Fruit fly (Drosophila melanogaster): ENCODE measurements around the gene skd.

skd gene

dm6 chr3L:21026025-21026916 lies 963 bp downstream of the skd start (continued):
- TF ChIP-seq CG11085 (GFP tag; IDR thresholded peaks at IDR 0.05): no peak
- no peak for TF ChIP-seq CG10462 (GFP tag; optimal IDR thresholded peaks at IDR 0.05)
- peak; percentile 3 for TF ChIP-seq CG2712 (tag; optimal IDR thresholded peaks at IDR 0.05)
- TF ChIP-seq grn (GFP tag; optimal IDR thresholded peaks at IDR 0.05): peak; percentile 54
- no peak for TF ChIP-seq CG17568 (GFP tag; optimal IDR thresholded peaks at IDR 0.05)
- no peak for TF ChIP-seq MTF-1 (GFP tag; optimal IDR thresholded peaks at IDR 0.05; ENCODE audit: borderline replicate concordance)
- TF ChIP-seq gsb-n (tag; optimal IDR thresholded peaks at IDR 0.05): no peak
- TF ChIP-seq sug (tag; optimal IDR thresholded peaks at IDR 0.05): peak; percentile 12
- TF ChIP-seq CG3726 (GFP tag; IDR thresholded peaks at IDR 0.05): no peak
- TF ChIP-seq CG4617 (GFP tag; optimal IDR thresholded peaks at IDR 0.05; ENCODE audit: borderline replicate concordance): no peak
- no peak for TF ChIP-seq Xbp1 (GFP tag; optimal IDR thresholded peaks at IDR 0.05)
- TF ChIP-seq CG13424 (tag; optimal IDR thresholded peaks at IDR 0.05): no peak
- no peak for TF ChIP-seq CG2129 (GFP tag; IDR thresholded peaks at IDR 0.05; ENCODE audit: partially characterized antibody)
- no peak for TF ChIP-seq pan (optimal IDR thresholded peaks at IDR 0.05)
- no peak for TF ChIP-seq pan (GFP tag; optimal IDR thresholded peaks at IDR 0.05 in 1 of 2, IDR thresholded peaks at IDR 0.05 in 1 of 2)
- 0 out of 2 replicates have a peak, but pooled peaks have one; percentile 29 for TF ChIP-seq peb (GFP tag; IDR thresholded peaks at IDR 0.05)
- no peak for TF ChIP-seq CG10565 (GFP tag; optimal IDR thresholded peaks at IDR 0.05)
- TF ChIP-seq her (GFP tag; optimal IDR thresholded peaks at IDR 0.05): peak; percentile 40
- TF ChIP-seq CHES-1-like (GFP tag; optimal IDR thresholded peaks at IDR 0.05): no peak
- no peak for TF ChIP-seq Ada2b (GFP tag; IDR thresholded peaks at IDR 0.05)
- no peak for TF ChIP-seq pita (GFP tag; optimal IDR thresholded peaks at IDR 0.05)
- no peak for TF ChIP-seq CG30020 (tag; optimal IDR thresholded peaks at IDR 0.05)
- no peak for TF ChIP-seq az2 (GFP tag; optimal IDR thresholded peaks at IDR 0.05)
- 0 out of 2 replicates have a peak, but pooled peaks have one; percentile 27 for TF ChIP-seq E2f2 (GFP tag; IDR thresholded peaks at IDR 0.05)
- no peak for TF ChIP-seq jing (GFP tag; optimal IDR thresholded peaks at IDR 0.05)
- TF ChIP-seq CG10321 (GFP tag; IDR thresholded peaks at IDR 0.05): no peak
- TF ChIP-seq ro (GFP tag; IDR thresholded peaks at IDR 0.05): no peak
- no peak for TF ChIP-seq CG11696 (GFP tag; IDR thresholded peaks at IDR 0.05)
- TF ChIP-seq Optix (GFP tag; IDR thresholded peaks at IDR 0.05): 0 out of 3 replicates have a peak, but pooled peaks have one; percentile 22
- no peak for TF ChIP-seq Hmx (GFP tag; optimal IDR thresholded peaks at IDR 0.05)
- no peak for TF ChIP-seq CG10979 (tag; optimal IDR thresholded peaks at IDR 0.05)
- peak; percentile 63; the same call in 1 of the 3 replicates for TF ChIP-seq CG6791 (GFP tag; IDR thresholded peaks at IDR 0.05; ENCODE audit: partially characterized antibody)
- no peak for TF ChIP-seq slbo (GFP tag; IDR thresholded peaks at IDR 0.05)
- no peak for TF ChIP-seq gsb (GFP tag; IDR thresholded peaks at IDR 0.05)
- TF ChIP-seq Drgx (GFP tag; IDR thresholded peaks at IDR 0.05): peak; percentile 49
- no peak for TF ChIP-seq aop (GFP tag; IDR thresholded peaks at IDR 0.05)
- no peak for TF ChIP-seq Chrac-16 (GFP tag; optimal IDR thresholded peaks at IDR 0.05)
- TF ChIP-seq CG6654 (GFP tag; optimal IDR thresholded peaks at IDR 0.05): no peak
- no peak for TF ChIP-seq crp (GFP tag; optimal IDR thresholded peaks at IDR 0.05)
- peak; percentile 32 for TF ChIP-seq CG7839 (tag; optimal IDR thresholded peaks at IDR 0.05)
- no peak for TF ChIP-seq trh (GFP tag; optimal IDR thresholded peaks at IDR 0.05)
- no peak for TF ChIP-seq CG33557 (GFP tag; optimal IDR thresholded peaks at IDR 0.05)
- peak; percentile 53; the same call in 1 of the 2 replicates for TF ChIP-seq CG32532 (GFP tag; IDR thresholded peaks at IDR 0.05)
- no peak for TF ChIP-seq Hsf (GFP tag; optimal IDR thresholded peaks at IDR 0.05)
- TF ChIP-seq CG4424 (GFP tag; optimal IDR thresholded peaks at IDR 0.05): no peak
- TF ChIP-seq Adf1 (GFP tag; IDR thresholded peaks at IDR 0.05): peak; percentile 68
- TF ChIP-seq CG6765 (GFP tag; optimal IDR thresholded peaks at IDR 0.05): no peak
- TF ChIP-seq Bteb2 (GFP tag; optimal IDR thresholded peaks at IDR 0.05): no peak
- no peak for TF ChIP-seq Ptx1 (GFP tag; IDR thresholded peaks at IDR 0.05)
- peak; percentile 35; the same call in 1 of the 3 replicates for TF ChIP-seq otp (GFP tag; IDR thresholded peaks at IDR 0.05)
